Fruit fly (Drosophila melanogaster) whole organism, embryonic: ENCODE results near the gene Osi19.

Experiments used
- Adf1 ChIP-seq: fragments of 200-800 bp; sonication (Bioruptor generic); IDR thresholded peaks from 2 replicates; pipeline ENCODE4 v1.3.6; 2022; ENCODE audit warnings: missing biosample characterization, missing genetic modification characterization
- Atf3 ChIP-seq: fragments of 200-800 bp; sonication (Bioruptor generic); optimal IDR thresholded peaks from 3 replicates; lab custom pipeline; 2016; ENCODE audit warnings: missing biosample characterization, missing genetic modification characterization
- Awh ChIP-seq: fragments of 200-800 bp; sonication (Bioruptor generic); IDR thresholded peaks from 2 replicates; pipeline ENCODE4, ENCODE4 v1.3.6; 2022; ENCODE audit warnings: missing biosample characterization, missing genetic modification characterization
- BEAF-32 ChIP-seq: fragments of 200-800 bp; sonication (Bioruptor generic); optimal IDR thresholded peaks from 3 replicates; lab custom pipeline; 2017; ENCODE audit warnings: missing biosample characterization, missing genetic modification characterization, mild to moderate bottlenecking, moderate library complexity, missing genetic modification reagents
- BtbVII ChIP-seq: fragments of 200-800 bp; sonication (Bioruptor generic); optimal IDR thresholded peaks from 3 replicates; lab custom pipeline; 2017; ENCODE audit warnings: missing biosample characterization, mild to moderate bottlenecking, missing genetic modification characterization
- CG1024 ChIP-seq: fragments of 200-800 bp; sonication (Bioruptor generic); IDR thresholded peaks from 2 replicates; pipeline ENCODE4 v1.3.6; 2022; ENCODE audit warnings: missing biosample characterization, missing genetic modification characterization
- CG10565 ChIP-seq: fragments of 200-800 bp; sonication (Bioruptor generic); optimal IDR thresholded peaks from 3 replicates; lab custom pipeline; 2016; ENCODE audit warnings: missing biosample characterization, mild to moderate bottlenecking, missing genetic modification characterization
- CG14014 ChIP-seq: fragments of 200-800 bp; sonication (Bioruptor generic); IDR thresholded peaks from 2 replicates; pipeline ENCODE4 v1.3.6; 2022; ENCODE audit warnings: missing biosample characterization, missing genetic modification characterization
- CG14441 ChIP-seq: fragments of 200-800 bp; sonication (Bioruptor generic); IDR thresholded peaks from 2 replicates; pipeline ENCODE4 v1.3.6; 2022; ENCODE audit warnings: missing biosample characterization, missing genetic modification characterization
- CG1647 ChIP-seq: fragments of 200-800 bp; sonication (Bioruptor generic); optimal IDR thresholded peaks from 3 replicates; lab custom pipeline; 2016; ENCODE audit warnings: missing biosample characterization, missing genetic modification characterization
- CG17186 ChIP-seq: fragments of 200-800 bp; sonication (Bioruptor generic); optimal IDR thresholded peaks from 3 replicates; lab custom pipeline; 2017; ENCODE audit warnings: missing biosample characterization, missing genetic modification reagents, missing genetic modification characterization
- CG17612 ChIP-seq: fragments of 200-800 bp; sonication (Bioruptor generic); IDR thresholded peaks from 2 replicates; pipeline ENCODE4 v1.3.6; 2022; ENCODE audit warnings: missing biosample characterization, missing genetic modification characterization
- CG18619 ChIP-seq: fragments of 200-800 bp; sonication (Bioruptor generic); optimal IDR thresholded peaks from 3 replicates; lab custom pipeline; 2017; ENCODE audit warnings: missing biosample characterization, mild to moderate bottlenecking, missing genetic modification characterization
- CG18764 ChIP-seq: fragments of 200-800 bp; sonication (Bioruptor generic); optimal IDR thresholded peaks from 3 replicates; lab custom pipeline; 2016; ENCODE audit warnings: missing biosample characterization, missing genetic modification characterization
- CG30431 ChIP-seq: fragments of 200-800 bp; sonication (Bioruptor generic); optimal IDR thresholded peaks from 2 replicates; lab custom pipeline; 2017; ENCODE audit warnings: missing biosample characterization, missing genetic modification characterization
- CG33213 ChIP-seq: fragments of 200-800 bp; sonication (Bioruptor generic); optimal IDR thresholded peaks from 3 replicates; lab custom pipeline; 2016; ENCODE audit warnings: missing biosample characterization, missing genetic modification characterization
- CG34376 ChIP-seq: fragments of 200-800 bp; sonication (Bioruptor generic); optimal IDR thresholded peaks from 2 replicates; lab custom pipeline; 2018; ENCODE audit warnings: missing biosample characterization, mild to moderate bottlenecking, missing genetic modification characterization
- CG6175 ChIP-seq: fragments of 200-800 bp; sonication (Bioruptor generic); IDR thresholded peaks from 3 replicates; pipeline ENCODE4 v1.3.6; 2022; ENCODE audit warnings: missing biosample characterization, missing genetic modification characterization
- CG6854 ChIP-seq: fragments of 200-800 bp; sonication (Bioruptor generic); optimal IDR thresholded peaks from 3 replicates; lab custom pipeline; 2017; ENCODE audit warnings: missing biosample characterization, mild to moderate bottlenecking, missing genetic modification characterization
- CG7928 ChIP-seq: fragments of 200-800 bp; sonication (Bioruptor generic); optimal IDR thresholded peaks from 2 replicates; lab custom pipeline; 2017; ENCODE audit warnings: missing biosample characterization, mild to moderate bottlenecking, missing genetic modification characterization
- CG9817 ChIP-seq: fragments of 200-800 bp; sonication (Bioruptor generic); optimal IDR thresholded peaks from 2 replicates; lab custom pipeline; 2018; ENCODE audit warnings: missing biosample characterization, mild to moderate bottlenecking, missing genetic modification characterization, moderate library complexity
- CG9876 ChIP-seq: fragments of 200-800 bp; sonication (Bioruptor generic); optimal IDR thresholded peaks from 2 replicates; lab custom pipeline; 2016; ENCODE audit warnings: missing biosample characterization, missing genetic modification characterization
- D19A ChIP-seq: fragments of 200-800 bp; optimal IDR thresholded peaks from 3 replicates; lab custom pipeline; 2019; ENCODE audit warnings: missing biosample characterization, mild to moderate bottlenecking, missing genetic modification characterization, moderate library complexity
- Dek ChIP-seq: fragments of 200-800 bp; sonication (Bioruptor generic); optimal IDR thresholded peaks from 3 replicates; lab custom pipeline; 2019; ENCODE audit warnings: missing biosample characterization, mild to moderate bottlenecking, missing genetic modification characterization, moderate library complexity
- HHEX ChIP-seq: fragments of 200-800 bp; sonication (Bioruptor generic); optimal IDR thresholded peaks from 3 replicates; lab custom pipeline; 2017; ENCODE audit warnings: missing biosample characterization, mild to moderate bottlenecking, missing genetic modification characterization, missing genetic modification reagents
- HLHmδ ChIP-seq: fragments of 200-800 bp; sonication (Bioruptor generic); optimal IDR thresholded peaks from 2 replicates; lab custom pipeline; 2018; ENCODE audit warnings: missing biosample characterization, mild to moderate bottlenecking, missing genetic modification characterization, moderate library complexity
- HmgD ChIP-seq: fragments of 200-800 bp; sonication (Bioruptor generic); optimal IDR thresholded peaks from 3 replicates; lab custom pipeline; 2016; ENCODE audit warnings: missing biosample characterization, missing genetic modification characterization
- HmgZ ChIP-seq: fragments of 200-800 bp; sonication (Bioruptor generic); optimal IDR thresholded peaks from 2 replicates; lab custom pipeline; 2018; ENCODE audit warnings: missing biosample characterization, mild to moderate bottlenecking, missing genetic modification characterization
- Med ChIP-seq: fragments of 200-800 bp; sonication (Bioruptor generic); peaks from one replicate; lab custom pipeline; 2016; ENCODE audit warnings: missing biosample characterization, missing genetic modification characterization, mild to moderate bottlenecking, inconsistent platforms, moderate library complexity
- NFAT ChIP-seq: fragments of 200-800 bp; sonication (Bioruptor generic); IDR thresholded peaks from 2 replicates; pipeline ENCODE4 v1.3.6; 2022; ENCODE audit warnings: missing biosample characterization, missing genetic modification characterization
- NfI ChIP-seq: fragments of 200-800 bp; sonication (Bioruptor generic); optimal IDR thresholded peaks from 3 replicates; lab custom pipeline; 2018; ENCODE audit warnings: missing biosample characterization, mild to moderate bottlenecking, missing genetic modification characterization, moderate library complexity
- Sry-δ ChIP-seq: fragments of 200-800 bp; sonication (Bioruptor generic); optimal IDR thresholded peaks from 2 replicates; lab custom pipeline; 2016; ENCODE audit warnings: missing biosample characterization, missing genetic modification characterization
- Vsx1 ChIP-seq: fragments of 200-800 bp; sonication (Bioruptor generic); optimal IDR thresholded peaks from 2 replicates; lab custom pipeline; 2017; ENCODE audit warnings: missing biosample characterization, mild to moderate bottlenecking, missing genetic modification characterization, missing genetic modification reagents
- ato ChIP-seq: fragments of 200-800 bp; sonication (Bioruptor generic); IDR thresholded peaks from 2 replicates; pipeline ENCODE4 v1.3.6; 2022; ENCODE audit warnings: missing biosample characterization, missing genetic modification characterization; ENCODE audit not compliant: partially characterized antibody
- bab2 ChIP-seq: fragments of 200-800 bp; sonication (Bioruptor generic); optimal IDR thresholded peaks from 2 replicates; lab custom pipeline; 2016; ENCODE audit warnings: missing biosample characterization, missing genetic modification characterization
- ci ChIP-seq: fragments of 200-800 bp; sonication (Bioruptor generic); IDR thresholded peaks from 3 replicates; pipeline ENCODE4 v1.3.6; 2022; ENCODE audit warnings: missing biosample characterization, missing genetic modification characterization
- fd102C ChIP-seq: fragments of 200-800 bp; sonication (Bioruptor generic); optimal IDR thresholded peaks from 2 replicates; lab custom pipeline; 2018; ENCODE audit warnings: missing biosample characterization, mild to moderate bottlenecking, missing genetic modification characterization, moderate library complexity
- fru ChIP-seq: fragments of >200 bp; optimal IDR thresholded peaks from 2 replicates; lab custom pipeline; 2017
- fu2 ChIP-seq: fragments of 200-800 bp; sonication (Bioruptor generic); optimal IDR thresholded peaks from 2 replicates; lab custom pipeline; 2016; ENCODE audit warnings: missing biosample characterization, missing genetic modification characterization
- ham ChIP-seq: fragments of 200-800 bp; sonication (Bioruptor generic); IDR thresholded peaks from 2 replicates; pipeline ENCODE4 v1.3.6; 2022; ENCODE audit warnings: missing biosample characterization, missing genetic modification characterization
- hkb ChIP-seq, 2 experiments: fragments of 200-800 bp in 1 of 2; fragments of >200 bp in 1 of 2; sonication (Bioruptor generic) in 1 of 2; IDR thresholded peaks in 1 of 2; optimal IDR thresholded peaks in 1 of 2; 2 replicates each; pipeline versions ENCODE4 v1.3.6 to Lab custom; 2017 to 2022; ENCODE audit warnings: missing biosample characterization in 1 of 2, missing genetic modification characterization in 1 of 2
- klu ChIP-seq: fragments of 200-800 bp; sonication (Bioruptor generic); IDR thresholded peaks from 2 replicates; pipeline ENCODE4 v1.3.6; 2022; ENCODE audit warnings: missing biosample characterization, missing genetic modification characterization
- lbe ChIP-seq: fragments of 200-800 bp; sonication (Bioruptor generic); optimal IDR thresholded peaks from 2 replicates; lab custom pipeline; 2016; ENCODE audit warnings: missing biosample characterization, mild to moderate bottlenecking, missing genetic modification characterization
- mirr ChIP-seq: fragments of 200-800 bp; sonication (Bioruptor generic); optimal IDR thresholded peaks from 3 replicates; lab custom pipeline; 2018; ENCODE audit warnings: missing biosample characterization, mild to moderate bottlenecking, missing genetic modification characterization
- nerfin-1 ChIP-seq: fragments of 200-800 bp; sonication (Bioruptor generic); optimal IDR thresholded peaks from 3 replicates; lab custom pipeline; 2019; ENCODE audit warnings: missing biosample characterization, mild to moderate bottlenecking, missing genetic modification characterization, moderate library complexity
- oc ChIP-seq: fragments of 200-800 bp; sonication (Bioruptor generic); optimal IDR thresholded peaks from 2 replicates; lab custom pipeline; 2018; ENCODE audit warnings: missing biosample characterization, mild to moderate bottlenecking, missing genetic modification characterization, moderate library complexity
- odd ChIP-seq: fragments of 200-800 bp; sonication (Bioruptor generic); optimal IDR thresholded peaks from 2 replicates; lab custom pipeline; 2017; ENCODE audit warnings: missing biosample characterization, mild to moderate bottlenecking, missing genetic modification characterization
- pho ChIP-seq: fragments of 200-800 bp; sonication (Bioruptor generic); optimal IDR thresholded peaks from 2 replicates; lab custom pipeline; 2016; ENCODE audit warnings: missing biosample characterization, missing genetic modification characterization
- pnt ChIP-seq: fragments of 200-800 bp; sonication (Bioruptor generic); optimal IDR thresholded peaks from 3 replicates; lab custom pipeline; 2016; ENCODE audit warnings: missing biosample characterization, missing genetic modification characterization
- stc ChIP-seq: fragments of 200-800 bp; sonication (Bioruptor generic); IDR thresholded peaks from 2 replicates; pipeline ENCODE4 v1.3.6; 2022; ENCODE audit warnings: missing biosample characterization, missing genetic modification characterization
- unc-4 ChIP-seq: fragments of 200-800 bp; sonication (Bioruptor generic); IDR thresholded peaks from 2 replicates; pipeline ENCODE4 v1.3.6; 2022; ENCODE audit warnings: missing biosample characterization, missing genetic modification characterization; ENCODE audit not compliant: partially characterized antibody

Osi19 gene

DNA sequence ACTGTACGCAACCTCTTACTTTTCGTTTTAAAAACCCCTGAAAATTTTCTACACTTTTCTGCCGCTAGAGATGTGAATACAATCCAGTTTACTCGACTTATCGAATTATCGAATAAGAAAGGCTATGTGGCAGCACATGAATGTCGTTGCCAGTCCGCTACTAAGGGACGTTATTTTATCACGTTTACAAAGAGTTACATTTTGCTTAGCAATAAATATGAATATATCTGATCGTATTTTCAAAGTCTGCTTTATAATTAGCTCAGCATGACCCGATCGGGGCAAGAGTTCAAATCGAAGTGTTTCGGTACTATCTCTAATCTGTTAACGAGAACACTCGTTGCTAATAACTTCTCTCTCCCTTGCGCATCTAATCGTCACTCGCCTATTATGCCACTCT is 32.9 kb downstream of the Osi19 start, which contains the start of gene CG42724 (continued):
- TF ChIP-seq stc (GFP tag; lab: Robert Waterston, UW) (peak; percentile 44; the same call in 1 of the 2 replicates), CG34376 (GFP tag; lab: Kevin White, UChicago) (peak; percentile 13), D19A (tag; lab: Kevin White, UChicago) (no peak), lbe (GFP tag; lab: Kevin White, UChicago) (no peak), unc-4 (GFP tag; lab: Robert Waterston, UW) (peak; percentile 29; the same call in 1 of the 2 replicates), hkb (optimal IDR thresholded peaks at IDR 0.05; lab: Kevin White, UChicago) (peak; percentile 42), hkb (GFP tag; IDR thresholded peaks at IDR 0.05; lab: Robert Waterston, UW) (no peak), fu2 (peak; percentile 78), BEAF-32 (GFP tag; lab: Kevin White, UChicago) (peak; percentile 59), HmgZ (tag; lab: Kevin White, UChicago) (peak; percentile 59), pho (GFP tag; lab: Kevin White, UChicago) (peak; percentile 74), CG14014 (GFP tag; lab: Robert Waterston, UW) (no peak), Sry-δ (GFP tag; lab: Kevin White, UChicago) (peak; percentile 96), fd102C (no peak), ci (peak; percentile 79), NFAT (peak; percentile 57; the same call in 1 of the 2 replicates), Vsx1 (GFP tag; lab: Kevin White, UChicago) (no peak), CG6175 (GFP tag; lab: Robert Waterston, UW) (0 out of 3 replicates have a peak, but pooled peaks have one; percentile 32), HLHmδ (GFP tag; lab: Kevin White, UChicago) (no peak), Dek (tag; lab: Kevin White, UChicago) (no peak), pnt (GFP tag; lab: Kevin White, UChicago) (peak; percentile 70), CG18619 (GFP tag; lab: Kevin White, UChicago) (no peak), Adf1 (GFP tag; lab: Robert Waterston, UW) (no peak), ham (GFP tag; lab: Robert Waterston, UW) (no peak), CG6854 (no peak), CG17612 (no peak), CG33213 (GFP tag; lab: Kevin White, UChicago) (peak; percentile 59), CG30431 (peak; percentile 56), HmgD (peak; percentile 48), HHEX (GFP tag; lab: Kevin White, UChicago) (no peak), CG7928 (peak; percentile 29), CG10565 (no peak), CG1647 (GFP tag; lab: Kevin White, UChicago) (peak; percentile 70), CG9817 (tag; lab: Kevin White, UChicago) (peak; percentile 62), NfI (no peak), odd (GFP tag; lab: Kevin White, UChicago) (no peak), nerfin-1 (tag; lab: Kevin White, UChicago) (no peak), Awh (GFP tag; lab: Robert Waterston, UW) (no peak), klu (GFP tag; lab: Robert Waterston, UW) (peak; percentile 21; the same call in 1 of the 2 replicates), CG18764 (peak; percentile 6), mirr (no peak), BtbVII (GFP tag; lab: Kevin White, UChicago) (no peak), fru (lab: Kevin White, UChicago) (peak; percentile 60), bab2 (GFP tag; lab: Kevin White, UChicago) (peak; percentile 72), ato (no peak), CG14441 (GFP tag; lab: Robert Waterston, UW) (peak; percentile 50), CG9876 (GFP tag; lab: Kevin White, UChicago) (peak; percentile 75), Med (GFP tag; lab: Kevin White, UChicago) (peak; percentile 96), oc (no peak), Atf3 (GFP tag; lab: Kevin White, UChicago) (peak; percentile 53), CG17186 (GFP tag; lab: Kevin White, UChicago) (peak; percentile 52), CG1024 (GFP tag; lab: Robert Waterston, UW) (peak; percentile 35; the same call in 1 of the 2 replicates)
